Fruit fly (Drosophila melanogaster): ENCODE data around the gene CG42553.

- no peak for TF ChIP-seq pan (optimal IDR thresholded peaks at IDR 0.05)
- no peak for TF ChIP-seq Hnf4 (GFP tag; optimal IDR thresholded peaks at IDR 0.05)
- TF ChIP-seq woc (GFP tag; optimal IDR thresholded peaks at IDR 0.05) = no peak
- TF ChIP-seq dl (GFP tag; optimal IDR thresholded peaks at IDR 0.05; ENCODE audit: insufficient read depth in 1 of 2, partially characterized antibody in 2 of 2) = no peak
- TF ChIP-seq Dif (GFP tag; optimal IDR thresholded peaks at IDR 0.05; ENCODE audit: partially characterized antibody) = no peak
- TF ChIP-seq br (GFP tag; optimal IDR thresholded peaks at IDR 0.05) = no peak
- TF ChIP-seq dmrt93B (GFP tag; optimal IDR thresholded peaks at IDR 0.05) = no peak
These were observed 38.9 kb upstream of the CG42553 start for dm6 chr3L:795001-795400.

Data from whole organism, wandering third instar larva.